Worm (Caenorhabditis elegans): ENCODE results near the gene dyf-4.

dyf-4 gene

ce11 chrV:12528919-12529318 is 3.4 kb upstream of the dyf-4 start (continued):
- no peak for TF ChIP-seq nhr-12 (tag; optimal IDR thresholded peaks at IDR 0.05)
- TF ChIP-seq mab-5 (tag; optimal IDR thresholded peaks at IDR 0.05) = no peak

- TF ChIP-seq nhr-11 (tag; optimal IDR thresholded peaks at IDR 0.05) (no peak), lin-39 (tag; optimal IDR thresholded peaks at IDR 0.05) (no peak), blmp-1 (tag; optimal IDR thresholded peaks at IDR 0.05; ENCODE audit: insufficient read depth) (no peak), ceh-82 (tag; optimal IDR thresholded peaks at IDR 0.05) (no peak), Y55F3AM.14 (GFP tag; optimal IDR thresholded peaks at IDR 0.05) (no peak), lin-11 (tag; optimal IDR thresholded peaks at IDR 0.05) (no peak), sma-3 (GFP tag; optimal IDR thresholded peaks at IDR 0.05) (no peak), lin-13 (GFP tag; optimal IDR thresholded peaks at IDR 0.05) (no peak), nhr-77 (tag; optimal IDR thresholded peaks at IDR 0.05) (no peak), nhr-10 (tag; optimal IDR thresholded peaks at IDR 0.05) (no peak), F13H6.1 (tag; optimal IDR thresholded peaks at IDR 0.05) (no peak), zag-1 (tag; optimal IDR thresholded peaks at IDR 0.05) (no peak), fos-1 (tag; optimal IDR thresholded peaks at IDR 0.05) (no peak), R02D3.7 (tag; optimal IDR thresholded peaks at IDR 0.05) (no peak), nhr-237 (tag; optimal IDR thresholded peaks at IDR 0.05) (no peak), skn-1 (tag; optimal IDR thresholded peaks at IDR 0.05) (no peak)
Measured at ce11 chrV:12526758-12527157, 1.2 kb upstream of the dyf-4 start, which contains the start of gene F45D3.1. TSS of gene F45D3.1 (plus strand) at chrV:12527058.

- TF ChIP-seq sem-4 (tag; optimal IDR thresholded peaks at IDR 0.05) (no peak), ztf-4 (tag; optimal IDR thresholded peaks at IDR 0.05) (no peak), crh-2 (tag; optimal IDR thresholded peaks at IDR 0.05) (no peak), gmeb-1 (tag; optimal IDR thresholded peaks at IDR 0.05) (no peak), nhr-25 (tag; optimal IDR thresholded peaks at IDR 0.05) (no peak), blmp-1 (tag; optimal IDR thresholded peaks at IDR 0.05; ENCODE audit: insufficient read depth) (no peak), nhr-11 (tag; optimal IDR thresholded peaks at IDR 0.05) (no peak), nhr-237 (tag; optimal IDR thresholded peaks at IDR 0.05) (no peak), Y55F3AM.14 (GFP tag; optimal IDR thresholded peaks at IDR 0.05) (no peak), ztf-11 (tag; optimal IDR thresholded peaks at IDR 0.05) (no peak), lin-11 (tag; optimal IDR thresholded peaks at IDR 0.05) (no peak), fos-1 (tag; optimal IDR thresholded peaks at IDR 0.05) (no peak), ceh-82 (tag; optimal IDR thresholded peaks at IDR 0.05) (no peak), ama-1 (optimal IDR thresholded peaks at IDR 0.05) (no peak), peb-1 (tag; optimal IDR thresholded peaks at IDR 0.05) (no peak), C34F6.9 (tag; optimal IDR thresholded peaks at IDR 0.05) (no peak), ZK546.5 (tag; optimal IDR thresholded peaks at IDR 0.05) (no peak), nhr-6 (tag; optimal IDR thresholded peaks at IDR 0.05) (no peak)
Measured at ce11 chrV:12526124-12526523, 586 bp upstream of the dyf-4 start.

- TF ChIP-seq ztf-11 (tag; optimal IDR thresholded peaks at IDR 0.05) (no peak), mab-5 (tag; optimal IDR thresholded peaks at IDR 0.05) (peak; percentile 40), crh-2 (tag; optimal IDR thresholded peaks at IDR 0.05) (peak; percentile 11), nhr-23 (tag; optimal IDR thresholded peaks at IDR 0.05) (no peak)
Measured at ce11 chrV:12523356-12523755, 2.2 kb downstream of the dyf-4 start.

ce11 chrV:12518770-12519169 is 6.8 kb downstream of the dyf-4 start:
- TF ChIP-seq dmd-4 (tag; optimal IDR thresholded peaks at IDR 0.05) (no peak), lin-39 (tag; optimal IDR thresholded peaks at IDR 0.05) (no peak), F13H6.1 (tag; optimal IDR thresholded peaks at IDR 0.05) (peak; percentile 88), mab-5 (tag; optimal IDR thresholded peaks at IDR 0.05) (peak; percentile 74), lsy-2 (tag; optimal IDR thresholded peaks at IDR 0.05) (peak in 1 of 2 experiments; percentile 56), unc-62 (GFP tag; optimal IDR thresholded peaks at IDR 0.05) (no peak), peb-1 (tag; optimal IDR thresholded peaks at IDR 0.05) (no peak), ztf-1 (GFP tag; conservative IDR thresholded peaks at IDR 0.05) (no peak), nhr-77 (tag; optimal IDR thresholded peaks at IDR 0.05) (no peak), sma-9 (GFP tag; optimal IDR thresholded peaks at IDR 0.05) (peak; percentile 77), sma-9 (tag; optimal IDR thresholded peaks at IDR 0.05) (no peak), sem-4 (tag; optimal IDR thresholded peaks at IDR 0.05) (no peak), C34F6.9 (tag; optimal IDR thresholded peaks at IDR 0.05) (peak; percentile 21), blmp-1 (tag; optimal IDR thresholded peaks at IDR 0.05; ENCODE audit: insufficient read depth) (no peak), zag-1 (tag; optimal IDR thresholded peaks at IDR 0.05) (no peak), fos-1 (tag; optimal IDR thresholded peaks at IDR 0.05) (no peak), crh-2 (tag; optimal IDR thresholded peaks at IDR 0.05) (peak; percentile 65), nhr-11 (tag; optimal IDR thresholded peaks at IDR 0.05) (no peak), unc-55 (GFP tag; optimal IDR thresholded peaks at IDR 0.05) (no peak), nhr-129 (tag; optimal IDR thresholded peaks at IDR 0.05) (peak; percentile 71), ztf-4 (tag; optimal IDR thresholded peaks at IDR 0.05) (peak; percentile 40), R02D3.7 (tag; optimal IDR thresholded peaks at IDR 0.05) (no peak)

Data from whole organism, L2 larva.